Worm (Caenorhabditis elegans) whole organism, L1 larva: ENCODE results near the gene Y38F2AR.10.

Experiments used
- C16A3.4 ChIP-seq: fragments of 150-350 bp; optimal IDR thresholded peaks from 2 replicates; lab custom pipeline; 2014; ENCODE audit warnings: missing biosample characterization, missing genetic modification characterization
- blmp-1 ChIP-seq: fragments of 150-350 bp; optimal IDR thresholded peaks from 2 replicates; lab custom pipeline; 2014; ENCODE audit warnings: missing biosample characterization, missing genetic modification characterization
- egl-27 ChIP-seq, 2 experiments: fragments of 150-350 bp in 1 of 2; sonication (generic microtip); optimal IDR thresholded peaks; 3 replicates each; lab custom pipeline; 2017 to 2018; ENCODE audit warnings: missing biosample characterization in 2 of 2, missing genetic modification characterization in 2 of 2, missing genetic modification reagents in 2 of 2
- ets-5 ChIP-seq: fragments of 200-800 bp; sonication (Bioruptor generic); IDR thresholded peaks from 2 replicates; pipeline ENCODE4 v1.3.6; 2022; ENCODE audit warnings: missing genetic modification characterization, missing compliant biosample characterization
- fkh-8 ChIP-seq: sonication (generic microtip); optimal IDR thresholded peaks from 2 replicates; lab custom pipeline; 2016; ENCODE audit warnings: mild to moderate bottlenecking, missing genetic modification characterization, missing compliant biosample characterization
- hpl-2 ChIP-seq: fragments of 150-350 bp; optimal IDR thresholded peaks from 2 replicates; lab custom pipeline; 2014; ENCODE audit warnings: missing biosample characterization, missing genetic modification reagents, missing genetic modification characterization
- lsy-2 ChIP-seq, 2 experiments: fragments of 150-350 bp; optimal IDR thresholded peaks; 2 replicates each; lab custom pipeline; 2014; ENCODE audit warnings: missing biosample characterization in 2 of 2, missing genetic modification characterization in 2 of 2
- nhr-11 ChIP-seq: fragments of 150-350 bp; optimal IDR thresholded peaks from 2 replicates; lab custom pipeline; 2014; ENCODE audit warnings: missing biosample characterization, missing genetic modification characterization
- nhr-12 ChIP-seq: sonication (generic microtip); optimal IDR thresholded peaks from 2 replicates; lab custom pipeline; 2017; ENCODE audit warnings: missing biosample characterization, missing genetic modification characterization
- nhr-237 ChIP-seq: fragments of 150-350 bp; optimal IDR thresholded peaks from 2 replicates; lab custom pipeline; 2014; ENCODE audit warnings: missing biosample characterization, missing genetic modification characterization
- nhr-90 ChIP-seq: sonication (generic microtip); optimal IDR thresholded peaks from 2 replicates; lab custom pipeline; 2016; ENCODE audit warnings: mild to moderate bottlenecking, missing genetic modification characterization, missing compliant biosample characterization; ENCODE audit not compliant: poor library complexity

ce11 chrIV:2387970-2388705, 11.2 kb downstream of the Y38F2AR.10 start, which contains the start of gene sec-61.B:
- TF ChIP-seq blmp-1 (no peak), hpl-2 (GFP tag; lab: Kevin White, UChicago) (no peak), nhr-90 (tag; lab: Kevin White, UChicago) (peak; percentile 43), egl-27 (tag; optimal IDR thresholded peaks at IDR 0.05; lab: Kevin White, UChicago) (no peak), nhr-11 (no peak), lsy-2 (tag; optimal IDR thresholded peaks at IDR 0.05; lab: Kevin White, UChicago) (peak; percentile 32 to 41), fkh-8 (tag; lab: Kevin White, UChicago) (no peak), nhr-237 (no peak), C16A3.4 (tag; lab: Kevin White, UChicago) (no peak), ets-5 (GFP tag; lab: Robert Waterston, UW) (no peak), nhr-12 (tag; lab: Kevin White, UChicago) (no peak)
